Fruit fly (Drosophila melanogaster) whole organism, embryonic: ENCODE data around the gene CG11999.

ENCODE experiments used
- B-H1 ChIP-seq: fragments of 200-800 bp; sonication (Bioruptor generic); IDR thresholded peaks from 3 replicates; pipeline ENCODE4 v1.3.6; 2022; ENCODE audit warnings: missing biosample characterization, missing genetic modification characterization
- Bgb ChIP-seq: fragments of 200-800 bp; sonication (Bioruptor generic); IDR thresholded peaks from 2 replicates; pipeline ENCODE4 v1.3.6; 2022; ENCODE audit warnings: missing biosample characterization, missing genetic modification characterization; ENCODE audit not compliant: partially characterized antibody
- CG10654 ChIP-seq: fragments of 200-800 bp; sonication (Bioruptor generic); optimal IDR thresholded peaks from 2 replicates; lab custom pipeline; 2016; ENCODE audit warnings: missing biosample characterization, missing genetic modification characterization
- CG11093 ChIP-seq: fragments of 200-800 bp; sonication (Bioruptor generic); IDR thresholded peaks from 3 replicates; pipeline ENCODE4 v1.3.6; 2022; ENCODE audit warnings: missing biosample characterization, missing genetic modification characterization
- CG11560 ChIP-seq: fragments of 200-800 bp; sonication (Bioruptor generic); IDR thresholded peaks from 3 replicates; pipeline ENCODE4 v1.3.6; 2022; ENCODE audit warnings: missing biosample characterization, missing genetic modification characterization
- CG12104 ChIP-seq: fragments of 200-800 bp; sonication (Bioruptor generic); optimal IDR thresholded peaks from 3 replicates; lab custom pipeline; 2016; ENCODE audit warnings: missing biosample characterization, missing genetic modification characterization
- CG12769 ChIP-seq: fragments of 200-800 bp; sonication (Bioruptor generic); optimal IDR thresholded peaks from 2 replicates; lab custom pipeline; 2019; ENCODE audit warnings: missing biosample characterization, mild to moderate bottlenecking, missing genetic modification characterization, moderate library complexity
- CG13624 ChIP-seq: fragments of 200-800 bp; sonication (Bioruptor generic); optimal IDR thresholded peaks from 2 replicates; lab custom pipeline; 2016; ENCODE audit warnings: missing biosample characterization, missing genetic modification characterization
- CG13894 ChIP-seq: fragments of 200-800 bp; sonication (Bioruptor generic); optimal IDR thresholded peaks from 3 replicates; lab custom pipeline; 2018; ENCODE audit warnings: missing biosample characterization, mild to moderate bottlenecking, missing genetic modification characterization, moderate library complexity
- CG14710 ChIP-seq: fragments of 200-800 bp; sonication (Bioruptor generic); optimal IDR thresholded peaks from 3 replicates; lab custom pipeline; 2019; ENCODE audit warnings: missing biosample characterization, mild to moderate bottlenecking, missing genetic modification characterization, moderate library complexity
- CG15696 ChIP-seq: fragments of 200-800 bp; sonication (Bioruptor generic); optimal IDR thresholded peaks from 2 replicates; lab custom pipeline; 2019; ENCODE audit warnings: missing biosample characterization, mild to moderate bottlenecking, missing genetic modification characterization, moderate library complexity
- CG16815 ChIP-seq: fragments of 200-800 bp; sonication (Bioruptor generic); optimal IDR thresholded peaks from 3 replicates; lab custom pipeline; 2017; ENCODE audit warnings: missing biosample characterization, mild to moderate bottlenecking, missing genetic modification characterization
- CG17359 ChIP-seq: fragments of 200-800 bp; sonication (Bioruptor generic); optimal IDR thresholded peaks from 3 replicates; lab custom pipeline; 2018; ENCODE audit warnings: missing biosample characterization, mild to moderate bottlenecking, missing genetic modification characterization, moderate library complexity
- CG17802 ChIP-seq: fragments of 200-800 bp; sonication (Bioruptor generic); optimal IDR thresholded peaks from 2 replicates; lab custom pipeline; 2018; ENCODE audit warnings: missing biosample characterization, mild to moderate bottlenecking, missing genetic modification characterization, moderate library complexity
- CG18011 ChIP-seq: fragments of 200-800 bp; sonication (Bioruptor generic); optimal IDR thresholded peaks from 2 replicates; lab custom pipeline; 2017; ENCODE audit warnings: missing biosample characterization, missing genetic modification characterization, mild to moderate bottlenecking, moderate library complexity, missing genotype
- CG2116 ChIP-seq: fragments of 200-800 bp; sonication (Bioruptor generic); optimal IDR thresholded peaks from 3 replicates; lab custom pipeline; 2018; ENCODE audit warnings: missing biosample characterization, mild to moderate bottlenecking, missing genetic modification characterization
- CG31388 ChIP-seq: fragments of 200-800 bp; sonication (Bioruptor generic); optimal IDR thresholded peaks from 2 replicates; lab custom pipeline; 2016; ENCODE audit warnings: missing biosample characterization, missing genetic modification characterization
- CG32532 ChIP-seq: fragments of 200-800 bp; sonication (Bioruptor generic); IDR thresholded peaks from 2 replicates; pipeline ENCODE4 v1.3.6; 2022; ENCODE audit warnings: missing biosample characterization, missing genetic modification characterization
- CG33557 ChIP-seq: fragments of 200-800 bp; sonication (Bioruptor generic); optimal IDR thresholded peaks from 2 replicates; lab custom pipeline; 2019; ENCODE audit warnings: missing biosample characterization, mild to moderate bottlenecking, missing genetic modification characterization, moderate library complexity
- CG3838 ChIP-seq: fragments of 200-800 bp; sonication (Bioruptor generic); optimal IDR thresholded peaks from 3 replicates; lab custom pipeline; 2016; ENCODE audit warnings: missing biosample characterization, missing genetic modification characterization
- CG4617 ChIP-seq: fragments of 200-800 bp; sonication (Bioruptor generic); optimal IDR thresholded peaks from 3 replicates; lab custom pipeline; 2016; ENCODE audit warnings: missing biosample characterization, missing genetic modification characterization, borderline replicate concordance
- CG4707 ChIP-seq: fragments of 200-800 bp; sonication (Bioruptor generic); optimal IDR thresholded peaks from 2 replicates; lab custom pipeline; 2018; ENCODE audit warnings: missing biosample characterization, mild to moderate bottlenecking, missing genetic modification characterization, moderate library complexity
- CG7839 ChIP-seq: fragments of 200-800 bp; sonication (Bioruptor generic); optimal IDR thresholded peaks from 3 replicates; lab custom pipeline; 2018; ENCODE audit warnings: missing biosample characterization, mild to moderate bottlenecking, missing genetic modification characterization, moderate library complexity
- CG7963 ChIP-seq: fragments of 200-800 bp; sonication (Bioruptor generic); IDR thresholded peaks from 3 replicates; pipeline ENCODE4 v1.3.6; 2022; ENCODE audit warnings: missing biosample characterization, missing genetic modification characterization; ENCODE audit not compliant: partially characterized antibody
- Chrac-16 ChIP-seq: fragments of 200-800 bp; sonication (Bioruptor generic); optimal IDR thresholded peaks from 3 replicates; lab custom pipeline; 2016; ENCODE audit warnings: missing biosample characterization, missing genetic modification characterization
- Ets97D ChIP-seq: fragments of 200-800 bp; sonication (Bioruptor generic); optimal IDR thresholded peaks from 3 replicates; lab custom pipeline; 2016; ENCODE audit warnings: missing biosample characterization, missing genetic modification characterization
- HHEX ChIP-seq: fragments of 200-800 bp; sonication (Bioruptor generic); optimal IDR thresholded peaks from 3 replicates; lab custom pipeline; 2017; ENCODE audit warnings: missing biosample characterization, mild to moderate bottlenecking, missing genetic modification characterization, missing genetic modification reagents
- Vsx1 ChIP-seq: fragments of 200-800 bp; sonication (Bioruptor generic); optimal IDR thresholded peaks from 2 replicates; lab custom pipeline; 2017; ENCODE audit warnings: missing biosample characterization, mild to moderate bottlenecking, missing genetic modification characterization, missing genetic modification reagents
- Xbp1 ChIP-seq: fragments of 200-800 bp; sonication (Bioruptor generic); optimal IDR thresholded peaks from 3 replicates; lab custom pipeline; 2016; ENCODE audit warnings: missing biosample characterization, mild to moderate bottlenecking, missing genetic modification characterization
- ac ChIP-seq: fragments of 200-800 bp; sonication (Bioruptor generic); optimal IDR thresholded peaks from 3 replicates; lab custom pipeline; 2017; ENCODE audit warnings: missing biosample characterization, mild to moderate bottlenecking, missing genetic modification characterization
- ash1 ChIP-seq: fragments of 200-800 bp; sonication (Bioruptor generic); optimal IDR thresholded peaks from 2 replicates; lab custom pipeline; 2018; ENCODE audit warnings: missing biosample characterization, mild to moderate bottlenecking, missing genetic modification characterization
- br ChIP-seq: fragments of >200 bp; optimal IDR thresholded peaks from 2 replicates; lab custom pipeline; 2017
- crc ChIP-seq: fragments of 200-800 bp; sonication (Bioruptor generic); optimal IDR thresholded peaks from 2 replicates; lab custom pipeline; 2016; ENCODE audit warnings: missing biosample characterization, missing genetic modification characterization
- croc ChIP-seq: fragments of 200-800 bp; sonication (Bioruptor generic); conservative IDR thresholded peaks from 3 replicates; pipeline ENCODE4 v1.3.6; 2022; ENCODE audit warnings: missing biosample characterization, missing genetic modification characterization
- dpn ChIP-seq, 2 experiments: fragments of 200-800 bp; sonication (Bioruptor generic); optimal IDR thresholded peaks; 3 replicates each; lab custom pipeline; 2016; ENCODE audit warnings: missing biosample characterization in 2 of 2, missing genetic modification characterization in 2 of 2
- ems ChIP-seq: fragments of 200-800 bp; sonication (Bioruptor generic); optimal IDR thresholded peaks from 3 replicates; lab custom pipeline; 2016; ENCODE audit warnings: missing biosample characterization, missing genetic modification characterization
- fd3F ChIP-seq: fragments of 200-800 bp; sonication (Bioruptor generic); optimal IDR thresholded peaks from 2 replicates; lab custom pipeline; 2018; ENCODE audit warnings: missing biosample characterization, mild to moderate bottlenecking, missing genetic modification characterization, moderate library complexity
- hkb ChIP-seq, 2 experiments: fragments of 200-800 bp in 1 of 2; fragments of >200 bp in 1 of 2; sonication (Bioruptor generic) in 1 of 2; IDR thresholded peaks in 1 of 2; optimal IDR thresholded peaks in 1 of 2; 2 replicates each; pipeline versions ENCODE4 v1.3.6 to Lab custom; 2017 to 2022; ENCODE audit warnings: missing biosample characterization in 1 of 2, missing genetic modification characterization in 1 of 2
- klu ChIP-seq: fragments of 200-800 bp; sonication (Bioruptor generic); IDR thresholded peaks from 2 replicates; pipeline ENCODE4 v1.3.6; 2022; ENCODE audit warnings: missing biosample characterization, missing genetic modification characterization
- lola ChIP-seq, 3 experiments: fragments of >200 bp in 2 of 3; fragments of 200-800 bp in 1 of 3; sonication (Bioruptor generic) in 1 of 3; optimal IDR thresholded peaks; 2 replicates each; lab custom pipeline; 2017 to 2019; ENCODE audit warnings: missing biosample characterization in 3 of 3, missing genetic modification characterization in 3 of 3, mild to moderate bottlenecking in 1 of 3, moderate library complexity in 1 of 3
- maf-S ChIP-seq: fragments of 200-800 bp; sonication (Bioruptor generic); optimal IDR thresholded peaks from 2 replicates; lab custom pipeline; 2016; ENCODE audit warnings: missing biosample characterization, missing genetic modification characterization
- mld ChIP-seq: fragments of 200-800 bp; sonication (Bioruptor generic); IDR thresholded peaks from 3 replicates; pipeline ENCODE4 v1.3.6; 2022; ENCODE audit warnings: missing biosample characterization, missing genetic modification characterization; ENCODE audit not compliant: partially characterized antibody
- nom ChIP-seq: fragments of 200-800 bp; sonication (Bioruptor generic); optimal IDR thresholded peaks from 2 replicates; lab custom pipeline; 2017; ENCODE audit warnings: missing biosample characterization, missing genetic modification characterization, mild to moderate bottlenecking, moderate library complexity, missing genetic modification reagents
- rib ChIP-seq: fragments of 200-800 bp; sonication (Bioruptor generic); IDR thresholded peaks from 2 replicates; pipeline ENCODE4 v1.3.6; 2022; ENCODE audit warnings: missing biosample characterization, missing genetic modification characterization
- sim ChIP-seq: fragments of 200-800 bp; sonication (Bioruptor generic); IDR thresholded peaks from 2 replicates; pipeline ENCODE4 v1.3.6; 2022; ENCODE audit warnings: missing biosample characterization, missing genetic modification characterization
- tx ChIP-seq: fragments of 200-800 bp; sonication (Bioruptor generic); optimal IDR thresholded peaks from 2 replicates; lab custom pipeline; 2016; ENCODE audit warnings: missing biosample characterization, missing genetic modification characterization
- unc-4 ChIP-seq: fragments of 200-800 bp; sonication (Bioruptor generic); IDR thresholded peaks from 2 replicates; pipeline ENCODE4 v1.3.6; 2022; ENCODE audit warnings: missing biosample characterization, missing genetic modification characterization; ENCODE audit not compliant: partially characterized antibody
- vnd ChIP-seq: fragments of 200-800 bp; sonication (Bioruptor generic); IDR thresholded peaks from 3 replicates; pipeline ENCODE4 v1.3.6; 2022; ENCODE audit warnings: missing biosample characterization, missing genetic modification characterization; ENCODE audit not compliant: partially characterized antibody
- yki ChIP-seq: fragments of >200 bp; optimal IDR thresholded peaks from 3 replicates; lab custom pipeline; 2018

CG11999 gene

DNA sequence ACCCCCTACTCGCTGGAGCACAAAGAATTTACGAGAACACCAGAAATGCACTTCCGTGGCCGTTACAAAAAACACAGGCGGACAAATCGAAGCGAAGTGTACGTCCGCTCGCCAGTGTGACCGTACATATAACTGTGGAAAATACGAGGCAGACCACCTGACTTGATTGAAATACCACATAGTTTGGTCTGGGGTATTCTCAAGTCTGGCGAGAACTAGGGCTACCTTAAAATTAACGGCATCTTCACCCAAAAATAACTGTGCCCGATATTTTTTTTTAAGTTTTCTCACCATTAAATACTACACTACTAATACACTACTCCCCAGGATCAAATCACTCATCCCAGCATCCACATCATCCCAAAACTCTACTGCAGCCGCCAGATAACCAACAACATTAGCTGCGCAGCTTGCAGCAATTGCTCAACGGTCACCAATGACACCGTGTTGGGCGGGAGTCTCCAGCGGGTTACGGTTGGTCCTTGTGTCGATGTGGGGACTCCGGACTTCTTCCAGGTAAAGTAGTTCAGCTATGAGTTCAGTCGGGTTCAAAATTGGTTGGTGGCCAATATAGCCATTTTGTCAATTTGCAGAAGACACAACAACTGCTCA, 13.7 kb upstream of the CG11999 start, which contains the start of gene Cerk (continued):
- TF ChIP-seq CG31388 (no peak), CG4617 (GFP tag; lab: Kevin White, UChicago) (peak; percentile 45), CG13894 (tag; lab: Kevin White, UChicago) (peak; percentile 48), CG10654 (no peak), vnd (GFP tag; lab: Robert Waterston, UW) (no peak), CG17359 (no peak), CG33557 (GFP tag; lab: Kevin White, UChicago) (no peak), Bgb (GFP tag; lab: Robert Waterston, UW) (peak; percentile 68), Xbp1 (GFP tag; lab: Kevin White, UChicago) (peak; percentile 40), CG13624 (peak; percentile 41), fd3F (GFP tag; lab: Kevin White, UChicago) (no peak), CG17802 (tag; lab: Kevin White, UChicago) (peak; percentile 38), Vsx1 (no peak), ems (GFP tag; lab: Kevin White, UChicago) (peak; percentile 24), crc (GFP tag; lab: Kevin White, UChicago) (no peak), klu (GFP tag; lab: Robert Waterston, UW) (no peak), maf-S (no peak), CG2116 (GFP tag; lab: Kevin White, UChicago) (peak; percentile 61), CG7839 (tag; lab: Kevin White, UChicago) (peak; percentile 26), Chrac-16 (peak; percentile 43), CG12769 (tag; lab: Kevin White, UChicago) (peak; percentile 54), yki (no peak), unc-4 (peak; percentile 51; the same call in 1 of the 2 replicates), CG15696 (tag; lab: Kevin White, UChicago) (no peak), ash1 (no peak), ac (GFP tag; lab: Kevin White, UChicago) (no peak), CG32532 (GFP tag; lab: Robert Waterston, UW) (peak; percentile 64), sim (no peak), br (lab: Kevin White, UChicago) (no peak), CG4707 (peak; percentile 32), CG16815 (GFP tag; lab: Kevin White, UChicago) (no peak), CG7963 (no peak), B-H1 (GFP tag; lab: Robert Waterston, UW) (no peak; the same call in 2 of the 3 replicates), mld (GFP tag; lab: Robert Waterston, UW) (0 out of 3 replicates have a peak, but pooled peaks have one; percentile 10), CG12104 (no peak), CG3838 (no peak), CG14710 (tag; lab: Kevin White, UChicago) (peak; percentile 52), lola (GFP tag; optimal IDR thresholded peaks at IDR 0.05; lab: Kevin White, UChicago) (no peak), rib (GFP tag; lab: Robert Waterston, UW) (no peak), dpn (GFP tag; optimal IDR thresholded peaks at IDR 0.05; lab: Kevin White, UChicago) (peak; percentile 47 to 67), CG11093 (GFP tag; lab: Robert Waterston, UW) (no peak), tx (GFP tag; lab: Kevin White, UChicago) (peak; percentile 27), nom (peak; percentile 54), HHEX (GFP tag; lab: Kevin White, UChicago) (no peak), croc (GFP tag; lab: Robert Waterston, UW) (no peak), hkb (optimal IDR thresholded peaks at IDR 0.05; lab: Kevin White, UChicago) (no peak), hkb (GFP tag; IDR thresholded peaks at IDR 0.05; lab: Robert Waterston, UW) (no peak), CG11560 (tag; lab: Robert Waterston, UW) (peak; percentile 8; the same call in 1 of the 3 replicates), Ets97D (GFP tag; lab: Kevin White, UChicago) (peak; percentile 78), CG18011 (GFP tag; lab: Kevin White, UChicago) (no peak)
